Worm (Caenorhabditis elegans) whole organism, mixed stage, embryonic: Measurements from ENCODE around the gene F55G7.3.

Experiments used
- blmp-1 ChIP-seq: fragments of 150-350 bp; optimal IDR thresholded peaks from 2 replicates; lab custom pipeline; 2014; ENCODE audit warnings: missing biosample characterization, missing genetic modification characterization
- ceh-39 ChIP-seq: fragments of 150-350 bp; optimal IDR thresholded peaks from 2 replicates; lab custom pipeline; 2014; ENCODE audit warnings: missing biosample characterization, missing genetic modification characterization
- ces-1 ChIP-seq: fragments of 150-350 bp; optimal IDR thresholded peaks from 2 replicates; lab custom pipeline; 2014; ENCODE audit warnings: missing biosample characterization, missing genetic modification reagents, missing genetic modification characterization
- lin-13 ChIP-seq: fragments of 150-350 bp; optimal IDR thresholded peaks from 2 replicates; lab custom pipeline; 2014; ENCODE audit warnings: missing biosample characterization, missing genetic modification characterization
- mep-1 ChIP-seq: fragments of 150-350 bp; optimal IDR thresholded peaks from 2 replicates; lab custom pipeline; 2017; ENCODE audit warnings: missing biosample characterization, missing genetic modification reagents, missing genetic modification characterization, inconsistent platforms
- nhr-12 ChIP-seq: fragments of 150-350 bp; optimal IDR thresholded peaks from 2 replicates; lab custom pipeline; 2014; ENCODE audit warnings: missing biosample characterization, missing genetic modification characterization
- nhr-2 ChIP-seq: fragments of 150-350 bp; optimal IDR thresholded peaks from 2 replicates; lab custom pipeline; 2014; ENCODE audit warnings: missing biosample characterization, missing genetic modification characterization
- nhr-237 ChIP-seq: fragments of 150-350 bp; optimal IDR thresholded peaks from 2 replicates; lab custom pipeline; 2014; ENCODE audit warnings: missing biosample characterization, missing genetic modification characterization
- nhr-76 ChIP-seq: sonication (generic microtip); optimal IDR thresholded peaks from 2 replicates; lab custom pipeline; 2017; ENCODE audit warnings: missing biosample characterization, missing genetic modification characterization
- snpc-4 ChIP-seq: fragments of 150-350 bp; optimal IDR thresholded peaks from 2 replicates; lab custom pipeline; 2014; ENCODE audit warnings: missing biosample characterization, missing genetic modification characterization
- unc-120 ChIP-seq: sonication (generic microtip); optimal IDR thresholded peaks from 2 replicates; lab custom pipeline; 2017; ENCODE audit warnings: missing genetic modification characterization, missing compliant biosample characterization; ENCODE audit not compliant: poor library complexity, severe bottlenecking
- unc-62 ChIP-seq: fragments of 150-350 bp; optimal IDR thresholded peaks from 2 replicates; lab custom pipeline; 2014; ENCODE audit warnings: missing biosample characterization, missing genetic modification reagents, missing genetic modification characterization
- ztf-11 ChIP-seq: fragments of 150-350 bp; optimal IDR thresholded peaks from 2 replicates; lab custom pipeline; 2014; ENCODE audit warnings: missing biosample characterization, missing genetic modification characterization

DNA sequence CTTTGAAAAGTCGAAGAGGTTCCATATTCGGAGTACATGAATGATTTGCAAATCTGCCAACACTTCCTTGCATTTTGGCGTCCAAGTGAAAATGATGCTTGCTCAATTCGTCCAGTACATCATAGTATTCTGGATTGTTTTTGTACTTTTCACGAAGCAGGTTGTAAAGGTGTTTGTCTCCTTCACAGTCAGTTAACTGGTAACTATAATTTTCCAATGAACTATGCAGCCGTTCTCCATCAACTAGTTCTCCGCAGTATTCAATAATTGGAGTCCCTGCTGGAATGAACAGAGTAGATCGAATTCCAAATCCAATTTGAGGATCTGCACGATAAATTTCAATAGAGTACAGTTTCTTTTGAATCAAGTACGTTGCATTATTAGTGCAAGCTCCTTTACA, 29.5 kb upstream of the F55G7.3 start:
- TF ChIP-seq lin-13 (tag; lab: Kevin White, UChicago) (no peak), unc-62 (GFP tag; lab: Kevin White, UChicago) (no peak), nhr-237 (tag; lab: Kevin White, UChicago) (no peak), nhr-76 (tag; lab: Kevin White, UChicago) (no peak), unc-120 (tag; lab: Kevin White, UChicago) (no peak), snpc-4 (tag; lab: Kevin White, UChicago) (no peak), nhr-12 (tag; lab: Kevin White, UChicago) (no peak), ztf-11 (tag; lab: Kevin White, UChicago) (no peak), mep-1 (tag; lab: Kevin White, UChicago) (no peak), ceh-39 (no peak), nhr-2 (no peak), ces-1 (no peak), blmp-1 (no peak)
